Worm (Caenorhabditis elegans) whole organism, L2 larva: ENCODE data around the gene pigk-1.

Source experiments
- C34F6.9 ChIP-seq: fragments of 150-350 bp; optimal IDR thresholded peaks from 2 replicates; lab custom pipeline; 2014; ENCODE audit warnings: missing biosample characterization, missing genetic modification characterization
- F13H6.1 ChIP-seq: sonication (generic microtip); optimal IDR thresholded peaks from 2 replicates; lab custom pipeline; 2016; ENCODE audit warnings: missing genetic modification characterization, missing compliant biosample characterization
- Y55F3AM.14 ChIP-seq: fragments of 200-800 bp; sonication (Bioruptor generic); optimal IDR thresholded peaks from 2 replicates; lab custom pipeline; 2018; ENCODE audit warnings: mild to moderate bottlenecking, missing genetic modification characterization, missing compliant biosample characterization
- ZK546.5 ChIP-seq: sonication (generic microtip); optimal IDR thresholded peaks from 2 replicates; lab custom pipeline; 2017; ENCODE audit warnings: missing biosample characterization, missing genetic modification characterization
- alr-1 ChIP-seq: fragments of 150-350 bp; optimal IDR thresholded peaks from 2 replicates; lab custom pipeline; 2014; ENCODE audit warnings: missing biosample characterization, missing genetic modification characterization
- aly-2 ChIP-seq: fragments of 150-350 bp; optimal IDR thresholded peaks from 2 replicates; lab custom pipeline; 2014; ENCODE audit warnings: missing biosample characterization, missing genetic modification characterization
- ama-1 ChIP-seq: fragments of 150-350 bp; optimal IDR thresholded peaks from 2 replicates; lab custom pipeline; 2018; ENCODE audit warnings: inconsistent platforms
- blmp-1 ChIP-seq: sonication (generic microtip); optimal IDR thresholded peaks from 2 replicates; lab custom pipeline; 2017; ENCODE audit warnings: missing genetic modification characterization, mild to moderate bottlenecking, missing compliant biosample characterization, antibody characterized with exemption, moderate library complexity; ENCODE audit not compliant: insufficient read depth
- ceh-16 ChIP-seq: fragments of 150-350 bp; optimal IDR thresholded peaks from 2 replicates; lab custom pipeline; 2014; ENCODE audit warnings: missing biosample characterization, missing genetic modification characterization
- crh-2 ChIP-seq: sonication (generic microtip); optimal IDR thresholded peaks from 2 replicates; lab custom pipeline; 2017; ENCODE audit warnings: missing biosample characterization, missing genetic modification characterization
- dmd-4 ChIP-seq: sonication (generic microtip); optimal IDR thresholded peaks from 2 replicates; lab custom pipeline; 2017; ENCODE audit warnings: missing biosample characterization, missing genetic modification characterization
- egl-27 ChIP-seq: sonication (generic microtip); optimal IDR thresholded peaks from 3 replicates; lab custom pipeline; 2017; ENCODE audit warnings: missing biosample characterization, missing genetic modification reagents, missing genetic modification characterization
- elt-3 ChIP-seq: sonication (generic microtip); optimal IDR thresholded peaks from 2 replicates; lab custom pipeline; 2017; ENCODE audit warnings: missing biosample characterization, missing genetic modification characterization
- fos-1 ChIP-seq: fragments of 150-350 bp; optimal IDR thresholded peaks from 2 replicates; lab custom pipeline; 2014; ENCODE audit warnings: missing biosample characterization, missing genetic modification characterization
- gmeb-1 ChIP-seq: fragments of 150-350 bp; optimal IDR thresholded peaks from 2 replicates; lab custom pipeline; 2014; ENCODE audit warnings: missing biosample characterization, missing genetic modification characterization
- lin-11 ChIP-seq: fragments of 150-350 bp; sonication (generic microtip); optimal IDR thresholded peaks from 2 replicates; lab custom pipeline; 2014; ENCODE audit warnings: missing biosample characterization, missing genetic modification characterization, inconsistent platforms, mixed read lengths
- lin-13 ChIP-seq: fragments of 150-350 bp; optimal IDR thresholded peaks from 2 replicates; lab custom pipeline; 2014; ENCODE audit warnings: missing biosample characterization, missing genetic modification reagents, missing genetic modification characterization
- lin-39 ChIP-seq: fragments of 150-350 bp; optimal IDR thresholded peaks from 2 replicates; lab custom pipeline; 2014; ENCODE audit warnings: missing biosample characterization, missing genetic modification reagents, missing genetic modification characterization
- lsy-2 ChIP-seq, 2 experiments: fragments of 150-350 bp in 1 of 2; sonication (generic microtip) in 1 of 2; optimal IDR thresholded peaks; 2 replicates each; lab custom pipeline; 2014 to 2017; ENCODE audit warnings: missing biosample characterization in 2 of 2, missing genetic modification characterization in 2 of 2
- mab-5 ChIP-seq: fragments of 150-350 bp; optimal IDR thresholded peaks from 2 replicates; lab custom pipeline; 2014; ENCODE audit warnings: missing biosample characterization, missing genetic modification characterization
- nhr-129 ChIP-seq: fragments of 150-350 bp; optimal IDR thresholded peaks from 2 replicates; lab custom pipeline; 2014; ENCODE audit warnings: missing biosample characterization, missing genetic modification characterization
- nhr-21 ChIP-seq: fragments of 150-350 bp; optimal IDR thresholded peaks from 2 replicates; lab custom pipeline; 2014; ENCODE audit warnings: missing biosample characterization, missing genetic modification characterization
- nhr-25 ChIP-seq: fragments of 150-350 bp; sonication (generic microtip); optimal IDR thresholded peaks from 3 replicates; lab custom pipeline; 2014; ENCODE audit warnings: missing biosample characterization, missing genetic modification characterization
- peb-1 ChIP-seq: fragments of 150-350 bp; optimal IDR thresholded peaks from 2 replicates; lab custom pipeline; 2014; ENCODE audit warnings: missing biosample characterization, missing genetic modification characterization
- sem-4 ChIP-seq: fragments of 150-350 bp; optimal IDR thresholded peaks from 2 replicates; lab custom pipeline; 2014; ENCODE audit warnings: missing biosample characterization, missing genetic modification reagents, missing genetic modification characterization
- skn-1 ChIP-seq: sonication (generic microtip); optimal IDR thresholded peaks from 2 replicates; lab custom pipeline; 2017; ENCODE audit warnings: missing biosample characterization, missing genetic modification characterization
- sma-3 ChIP-seq: sonication (generic microtip); optimal IDR thresholded peaks from 2 replicates; lab custom pipeline; 2016; ENCODE audit warnings: missing genetic modification reagents, missing genetic modification characterization, missing compliant biosample characterization
- sma-9 ChIP-seq, 2 experiments: fragments of 150-350 bp in 1 of 2; sonication (generic microtip) in 1 of 2; optimal IDR thresholded peaks; 2 replicates each; lab custom pipeline; 2014 to 2016; ENCODE audit warnings: missing genetic modification characterization in 2 of 2, mild to moderate bottlenecking in 1 of 2, missing biosample characterization in 1 of 2, missing compliant biosample characterization in 1 of 2, missing genetic modification reagents in 1 of 2, moderate library complexity in 1 of 2
- snpc-4 ChIP-seq: fragments of 150-350 bp; optimal IDR thresholded peaks from 2 replicates; lab custom pipeline; 2014; ENCODE audit warnings: missing biosample characterization, missing genetic modification characterization
- unc-55 ChIP-seq: fragments of 150-350 bp; sonication (generic microtip); optimal IDR thresholded peaks from 3 replicates; lab custom pipeline; 2014; ENCODE audit warnings: missing biosample characterization, missing genetic modification reagents, missing genetic modification characterization
- unc-62 ChIP-seq: fragments of 150-350 bp; optimal IDR thresholded peaks from 2 replicates; lab custom pipeline; 2014; ENCODE audit warnings: missing biosample characterization, missing genetic modification reagents, missing genetic modification characterization
- ztf-1 ChIP-seq: fragments of 200-800 bp; sonication (Bioruptor generic); conservative IDR thresholded peaks from 2 replicates; pipeline ENCODE4 v1.3.6; 2022; ENCODE audit warnings: missing genetic modification characterization, missing compliant biosample characterization
- ztf-11 ChIP-seq: sonication (generic microtip); optimal IDR thresholded peaks from 2 replicates; lab custom pipeline; 2017; ENCODE audit warnings: missing biosample characterization, missing genetic modification characterization

Gene pigk-1

ce11 chrIV:11112641-11113040 is 2.8 kb upstream of the pigk-1 start, which contains the start of gene clc-9:
clc-9 (plus strand) TSS chrIV:11112941.
- TF ChIP-seq ceh-16 (tag; lab: Kevin White, UChicago) (no peak), peb-1 (tag; lab: Kevin White, UChicago) (no peak), lin-11 (tag; lab: Kevin White, UChicago) (no peak), sma-9 (GFP tag; optimal IDR thresholded peaks at IDR 0.05; lab: Kevin White, UChicago) (no peak), sma-9 (tag; optimal IDR thresholded peaks at IDR 0.05; lab: Kevin White, UChicago) (no peak), aly-2 (tag; lab: Kevin White, UChicago) (no peak), nhr-129 (tag; lab: Kevin White, UChicago) (no peak), ztf-1 (no peak), ZK546.5 (no peak), C34F6.9 (no peak), lsy-2 (tag; optimal IDR thresholded peaks at IDR 0.05; lab: Kevin White, UChicago) (no peak), mab-5 (tag; lab: Kevin White, UChicago) (no peak), ztf-11 (tag; lab: Kevin White, UChicago) (no peak)

DNA sequence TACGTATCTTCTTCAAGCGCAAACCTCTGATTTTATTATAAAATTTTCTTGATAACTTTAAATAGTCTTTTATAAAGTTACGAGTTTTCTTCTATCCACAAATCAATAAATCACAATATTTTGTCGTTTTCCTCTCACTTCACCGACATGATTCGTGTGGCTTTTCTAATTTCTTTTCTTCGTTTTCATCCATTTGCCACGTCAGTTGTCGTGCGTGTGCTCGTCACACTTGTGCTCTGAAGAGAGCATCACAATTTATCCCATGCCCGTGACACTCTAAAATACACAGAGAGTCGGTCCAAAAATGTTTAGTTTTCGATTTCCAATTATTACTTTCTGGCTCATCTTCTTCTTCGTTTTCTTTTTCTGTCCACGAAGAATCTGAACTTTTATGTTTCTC is 2.1 kb upstream of the pigk-1 start:
- TF ChIP-seq lsy-2 (tag; optimal IDR thresholded peaks at IDR 0.05; lab: Kevin White, UChicago) (peak in 1 of 2 experiments; percentile 21), alr-1 (tag; lab: Kevin White, UChicago) (no peak), crh-2 (tag; lab: Kevin White, UChicago) (peak; percentile 49), nhr-129 (tag; lab: Kevin White, UChicago) (peak; percentile 44)

ce11 chrIV:11110995-11111619 is 1.3 kb upstream of the pigk-1 start, which contains the start of gene rps-5:
rps-5 (minus strand) TSS chrIV:11111045.
- TF ChIP-seq mab-5 (tag; lab: Kevin White, UChicago) = peak; percentile 14
- peak; percentile 29 for TF ChIP-seq sem-4
- peak; percentile 47 for TF ChIP-seq lin-11 (tag; lab: Kevin White, UChicago)
- TF ChIP-seq nhr-25 (tag; lab: Kevin White, UChicago) = peak; percentile 59
- peak; percentile 71 for TF ChIP-seq C34F6.9
- peak; percentile 41 for TF ChIP-seq sma-9 (GFP tag; optimal IDR thresholded peaks at IDR 0.05; lab: Kevin White, UChicago)
- TF ChIP-seq sma-9 (tag; optimal IDR thresholded peaks at IDR 0.05; lab: Kevin White, UChicago) = no peak
- TF ChIP-seq fos-1 (tag; lab: Kevin White, UChicago) = peak; percentile 33
- peak; percentile 49 for TF ChIP-seq snpc-4
- peak; percentile 33 for TF ChIP-seq nhr-21 (tag; lab: Kevin White, UChicago)
- TF ChIP-seq dmd-4 (tag; lab: Kevin White, UChicago) = no peak
- TF ChIP-seq ama-1 = peak; percentile 18
- no peak for TF ChIP-seq ztf-11 (tag; lab: Kevin White, UChicago)
- peak; percentile 50 to 89 for TF ChIP-seq lsy-2 (tag; optimal IDR thresholded peaks at IDR 0.05; lab: Kevin White, UChicago)
- TF ChIP-seq gmeb-1 (tag; lab: Kevin White, UChicago) = peak; percentile 78
- peak; percentile 71 for TF ChIP-seq nhr-129 (tag; lab: Kevin White, UChicago)
- no peak for TF ChIP-seq ceh-16 (tag; lab: Kevin White, UChicago)
- no peak for TF ChIP-seq ztf-1
- no peak for TF ChIP-seq Y55F3AM.14
- TF ChIP-seq lin-13 (GFP tag; lab: Kevin White, UChicago) = peak; percentile 61
- no peak for TF ChIP-seq egl-27 (tag; lab: Kevin White, UChicago)
- TF ChIP-seq F13H6.1 (tag; lab: Kevin White, UChicago) = peak; percentile 20
- peak; percentile 86 for TF ChIP-seq unc-55 (GFP tag; lab: Kevin White, UChicago)
- peak; percentile 15 for TF ChIP-seq ZK546.5
- TF ChIP-seq crh-2 (tag; lab: Kevin White, UChicago) = peak; percentile 65
- peak; percentile 22 for TF ChIP-seq sma-3 (GFP tag; lab: Kevin White, UChicago)

DNA sequence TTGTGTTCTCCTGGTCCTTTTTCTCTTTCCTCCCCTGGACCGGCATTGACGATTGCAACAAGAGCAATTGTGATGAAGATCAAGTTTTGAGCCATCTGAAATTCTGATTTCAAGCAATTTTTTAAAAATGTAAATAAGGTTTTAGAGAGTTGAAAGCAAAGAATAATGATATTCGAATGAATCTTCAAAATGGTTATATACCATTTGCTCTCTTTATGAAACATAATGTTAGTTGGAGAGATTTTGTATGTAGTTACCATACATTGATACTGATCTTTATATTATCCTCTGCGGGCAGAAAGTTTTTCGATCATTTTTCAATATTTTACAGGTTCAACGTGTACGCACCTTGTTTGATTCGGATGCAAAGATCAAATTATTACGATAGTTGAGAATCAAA is 4.1 kb downstream of the pigk-1 start, which contains the start of gene srlf-24:
Gene srlf-24 (minus strand): TSS at position 101 of the 400 bp plus-strand sequence.
- TF ChIP-seq lin-11 (tag; lab: Kevin White, UChicago) (no peak), ZK546.5 (no peak), mab-5 (tag; lab: Kevin White, UChicago) (no peak), lin-39 (tag; lab: Kevin White, UChicago) (no peak), ztf-11 (tag; lab: Kevin White, UChicago) (no peak), unc-55 (GFP tag; lab: Kevin White, UChicago) (no peak), ama-1 (no peak), crh-2 (tag; lab: Kevin White, UChicago) (no peak), snpc-4 (no peak), alr-1 (tag; lab: Kevin White, UChicago) (no peak), blmp-1 (tag; lab: Kevin White, UChicago) (no peak)

- no peak for TF ChIP-seq nhr-21 (tag; lab: Kevin White, UChicago)
- TF ChIP-seq unc-62 = no peak
- no peak for TF ChIP-seq C34F6.9
- TF ChIP-seq lin-13 (GFP tag; lab: Kevin White, UChicago) = no peak
- TF ChIP-seq lsy-2 (tag; optimal IDR thresholded peaks at IDR 0.05; lab: Kevin White, UChicago) = no peak
- no peak for TF ChIP-seq snpc-4
- TF ChIP-seq skn-1 = no peak
- TF ChIP-seq elt-3 (tag; lab: Kevin White, UChicago) = no peak
- no peak for TF ChIP-seq sma-3 (GFP tag; lab: Kevin White, UChicago)
Observed at ce11 chrIV:11103501-11103900, 6.3 kb downstream of the pigk-1 start.
